Worm (Caenorhabditis elegans): ENCODE data around the gene C18H9.1.

ce11 chrII:6663799-6664198, 35.1 kb upstream of the C18H9.1 start:
- TF ChIP-seq hnd-1 (tag; optimal IDR thresholded peaks at IDR 0.05) (no peak), ets-7 (tag; optimal IDR thresholded peaks at IDR 0.05) (no peak), F13C5.2 (tag; optimal IDR thresholded peaks at IDR 0.05) (no peak), scrt-1 (GFP tag; IDR thresholded peaks at IDR 0.05) (no peak), B0310.2 (tag; optimal IDR thresholded peaks at IDR 0.05) (no peak), ceh-36 (tag; optimal IDR thresholded peaks at IDR 0.05) (no peak), flt-1 (GFP tag; IDR thresholded peaks at IDR 0.05) (no peak)

Measured in whole organism, early embryonic.